Worm (Caenorhabditis elegans) whole organism, young adult: ENCODE data around the gene pix-1.

Experiments used
- B0019.2 ChIP-seq: fragments of 200-800 bp; sonication (Bioruptor generic); conservative IDR thresholded peaks from 2 replicates; pipeline ENCODE4 v1.3.6; 2022; ENCODE audit warnings: missing genetic modification reagents, missing genetic modification characterization, missing compliant biosample characterization
- B0261.1 ChIP-seq: sonication (generic microtip); optimal IDR thresholded peaks from 2 replicates; lab custom pipeline; 2016; ENCODE audit warnings: mild to moderate bottlenecking, missing genetic modification characterization, moderate library complexity, missing compliant biosample characterization
- F10E7.11 ChIP-seq: sonication (generic microtip); optimal IDR thresholded peaks from 2 replicates; lab custom pipeline; 2017; ENCODE audit warnings: mild to moderate bottlenecking, missing genetic modification characterization, moderate library complexity, missing compliant biosample characterization
- F23B12.7 ChIP-seq: sonication (generic microtip); optimal IDR thresholded peaks from 2 replicates; lab custom pipeline; 2017; ENCODE audit warnings: missing genetic modification characterization, mild to moderate bottlenecking, missing compliant biosample characterization, antibody characterized with exemption, moderate library complexity; ENCODE audit not compliant: insufficient read depth
- F33H1.4 ChIP-seq: fragments of 200-800 bp; sonication (Bioruptor generic); IDR thresholded peaks from 2 replicates; pipeline ENCODE4 v1.3.6; 2022; ENCODE audit warnings: missing genetic modification reagents, missing genetic modification characterization, missing compliant biosample characterization
- F37B4.10 ChIP-seq: fragments of 200-800 bp; sonication (Bioruptor generic); IDR thresholded peaks from 2 replicates; pipeline ENCODE4 v1.3.6; 2022; ENCODE audit warnings: missing genetic modification characterization, missing compliant biosample characterization
- F55B11.4 ChIP-seq: sonication (generic microtip); optimal IDR thresholded peaks from 2 replicates; lab custom pipeline; 2016; ENCODE audit warnings: missing compliant biosample characterization, missing genetic modification characterization, borderline replicate concordance; ENCODE audit not compliant: insufficient read depth
- F57A8.1 ChIP-seq: fragments of 200-800 bp; sonication (Bioruptor generic); optimal IDR thresholded peaks from 2 replicates; lab custom pipeline; 2018; ENCODE audit warnings: mild to moderate bottlenecking, missing genetic modification characterization, moderate library complexity, missing compliant biosample characterization
- K12H6.12 ChIP-seq: fragments of 200-800 bp; sonication (Bioruptor generic); optimal IDR thresholded peaks from 2 replicates; lab custom pipeline; 2018; ENCODE audit warnings: mild to moderate bottlenecking, missing genetic modification characterization, missing compliant biosample characterization
- Y53G8AR.9 ChIP-seq: fragments of 200-800 bp; sonication (Bioruptor generic); conservative IDR thresholded peaks from 2 replicates; pipeline ENCODE4 v1.3.6; 2022; ENCODE audit warnings: missing genetic modification reagents, missing genetic modification characterization, missing compliant biosample characterization
- Y79H2A.3 ChIP-seq: fragments of 200-800 bp; sonication (Bioruptor generic); conservative IDR thresholded peaks from 2 replicates; pipeline ENCODE4 v1.3.6; 2022; ENCODE audit warnings: missing genetic modification reagents, missing genetic modification characterization, missing compliant biosample characterization
- Y95B8A.8 ChIP-seq: fragments of 200-800 bp; sonication (Bioruptor generic); IDR thresholded peaks from 2 replicates; pipeline ENCODE4 v1.3.6; 2022; ENCODE audit warnings: missing genetic modification reagents, missing genetic modification characterization, missing compliant biosample characterization
- ZK185.1 ChIP-seq: sonication (generic microtip); optimal IDR thresholded peaks from 2 replicates; lab custom pipeline; 2016; ENCODE audit warnings: mild to moderate bottlenecking, missing genetic modification characterization, missing compliant biosample characterization; ENCODE audit not compliant: poor library complexity, severe bottlenecking
- ama-1 ChIP-seq, 3 experiments: fragments of 150-350 bp in 1 of 3; sonication (generic microtip) in 2 of 3; optimal IDR thresholded peaks; 2 replicates each; lab custom pipeline; 2014 to 2018; ENCODE audit warnings: missing biosample characterization in 2 of 3, missing genetic modification characterization in 2 of 3, missing genetic modification reagents in 2 of 3
- aptf-3 ChIP-seq: fragments of 200-800 bp; sonication (Bioruptor generic); IDR thresholded peaks from 2 replicates; pipeline ENCODE4 v1.3.6; 2022; ENCODE audit warnings: missing genetic modification characterization, missing compliant biosample characterization
- athp-1 ChIP-seq: sonication (generic microtip); optimal IDR thresholded peaks from 2 replicates; lab custom pipeline; 2017; ENCODE audit warnings: mild to moderate bottlenecking, missing genetic modification characterization, missing compliant biosample characterization
- attf-6 ChIP-seq: fragments of 200-800 bp; sonication (Bioruptor generic); IDR thresholded peaks from 2 replicates; pipeline ENCODE4 v1.3.6; 2022; ENCODE audit warnings: missing genetic modification reagents, missing genetic modification characterization, missing compliant biosample characterization
- bed-1 ChIP-seq: fragments of 200-800 bp; sonication (Bioruptor generic); IDR thresholded peaks from 2 replicates; pipeline ENCODE4 v1.3.6; 2022; ENCODE audit warnings: missing genetic modification reagents, missing genetic modification characterization, missing compliant biosample characterization
- ccch-3 ChIP-seq: fragments of 200-800 bp; sonication (Bioruptor generic); optimal IDR thresholded peaks from 2 replicates; lab custom pipeline; 2018; ENCODE audit warnings: mild to moderate bottlenecking, missing genetic modification characterization, missing compliant biosample characterization
- ceh-100 ChIP-seq: fragments of 200-800 bp; sonication (Bioruptor generic); IDR thresholded peaks from 2 replicates; pipeline ENCODE4 v1.3.6; 2022; ENCODE audit warnings: missing genetic modification reagents, missing genetic modification characterization, missing compliant biosample characterization
- ceh-58 ChIP-seq: fragments of 200-800 bp; sonication (Bioruptor generic); IDR thresholded peaks from 2 replicates; pipeline ENCODE4 v1.3.6; 2022; ENCODE audit warnings: missing genetic modification characterization, missing compliant biosample characterization
- ceh-91 ChIP-seq: fragments of 200-800 bp; sonication (Bioruptor generic); IDR thresholded peaks from 2 replicates; pipeline ENCODE4 v1.3.6; 2022; ENCODE audit warnings: missing genetic modification reagents, missing genetic modification characterization, missing compliant biosample characterization
- chd-7 ChIP-seq: sonication (generic microtip); optimal IDR thresholded peaks from 2 replicates; lab custom pipeline; 2016; ENCODE audit warnings: mild to moderate bottlenecking, missing genetic modification characterization, moderate library complexity, missing compliant biosample characterization
- die-1 ChIP-seq: sonication (generic microtip); optimal IDR thresholded peaks from 2 replicates; lab custom pipeline; 2016; ENCODE audit warnings: missing genotype, mild to moderate bottlenecking, missing genetic modification characterization, missing compliant biosample characterization
- dpff-1 ChIP-seq: sonication (generic microtip); optimal IDR thresholded peaks from 2 replicates; lab custom pipeline; 2017; ENCODE audit warnings: mild to moderate bottlenecking, missing genetic modification characterization, missing compliant biosample characterization
- efl-1 ChIP-seq: fragments of 150-350 bp; optimal IDR thresholded peaks from 2 replicates; lab custom pipeline; 2014; ENCODE audit warnings: missing biosample characterization, missing genetic modification reagents, missing genetic modification characterization
- egl-18 ChIP-seq: fragments of 200-800 bp; sonication (Bioruptor generic); IDR thresholded peaks from 2 replicates; pipeline ENCODE4 v1.3.6; 2022; ENCODE audit warnings: missing genetic modification reagents, missing genetic modification characterization, missing compliant biosample characterization
- egl-44 ChIP-seq: fragments of 200-800 bp; sonication (Bioruptor generic); IDR thresholded peaks from 2 replicates; pipeline ENCODE4 v1.3.6; 2022; ENCODE audit warnings: missing genetic modification reagents, missing genetic modification characterization, missing compliant biosample characterization
- egrh-3 ChIP-seq: fragments of 200-800 bp; sonication (Bioruptor generic); IDR thresholded peaks from 2 replicates; pipeline ENCODE4 v1.3.6; 2022; ENCODE audit warnings: missing genetic modification reagents, missing genetic modification characterization, missing compliant biosample characterization
- hlh-26 ChIP-seq: fragments of 200-800 bp; sonication (Bioruptor generic); conservative IDR thresholded peaks from 2 replicates; pipeline ENCODE4 v1.3.6; 2022; ENCODE audit warnings: missing genetic modification reagents, missing genetic modification characterization, missing compliant biosample characterization
- hmg-1.2 ChIP-seq: fragments of 200-800 bp; sonication (Bioruptor generic); IDR thresholded peaks from 2 replicates; pipeline ENCODE4 v1.3.6; 2022; ENCODE audit warnings: missing genetic modification reagents, missing genetic modification characterization, missing compliant biosample characterization
- hmg-20 ChIP-seq: fragments of 200-800 bp; sonication (Bioruptor generic); IDR thresholded peaks from 2 replicates; pipeline ENCODE4 v1.3.6; 2022; ENCODE audit warnings: missing genetic modification reagents, missing genetic modification characterization, missing compliant biosample characterization
- hsf-1 ChIP-seq: fragments of 200-800 bp; sonication (Bioruptor generic); IDR thresholded peaks from 2 replicates; pipeline ENCODE4 v1.3.6; 2022; ENCODE audit warnings: missing genetic modification reagents, missing genetic modification characterization, missing compliant biosample characterization
- lag-1 ChIP-seq: fragments of 200-800 bp; sonication (Bioruptor generic); IDR thresholded peaks from 2 replicates; pipeline ENCODE4 v1.3.6; 2022; ENCODE audit warnings: missing genetic modification reagents, missing genetic modification characterization, missing compliant biosample characterization
- let-526 ChIP-seq: fragments of 200-800 bp; sonication (Bioruptor generic); IDR thresholded peaks from 2 replicates; pipeline ENCODE4 v1.3.6; 2022; ENCODE audit warnings: missing genetic modification reagents, missing genetic modification characterization, missing compliant biosample characterization
- let-607 ChIP-seq, 2 experiments: fragments of 200-800 bp in 1 of 2; sonication (Bioruptor generic) in 1 of 2; sonication (generic microtip) in 1 of 2; optimal IDR thresholded peaks; 2 replicates each; lab custom pipeline; 2016 to 2018; ENCODE audit warnings: mild to moderate bottlenecking in 2 of 2, missing compliant biosample characterization in 2 of 2, missing genetic modification characterization in 2 of 2, moderate library complexity in 2 of 2, missing genotype in 1 of 2
- lin-40 ChIP-seq: sonication (generic microtip); optimal IDR thresholded peaks from 2 replicates; lab custom pipeline; 2016; ENCODE audit warnings: missing genetic modification characterization, mild to moderate bottlenecking, missing compliant biosample characterization, missing genotype, missing genetic modification reagents
- lin-54 ChIP-seq: fragments of 200-800 bp; sonication (Bioruptor generic); optimal IDR thresholded peaks from 2 replicates; lab custom pipeline; 2018; ENCODE audit warnings: mild to moderate bottlenecking, missing genetic modification characterization, missing compliant biosample characterization
- mes-4 ChIP-seq: sonication (generic microtip); optimal IDR thresholded peaks from 2 replicates; lab custom pipeline; 2016; ENCODE audit warnings: missing genotype, missing genetic modification characterization, missing compliant biosample characterization
- nfya-1 ChIP-seq: sonication (generic microtip); optimal IDR thresholded peaks from 2 replicates; lab custom pipeline; 2017; ENCODE audit warnings: antibody characterized with exemption, missing compliant biosample characterization, missing genetic modification characterization, borderline replicate concordance; ENCODE audit not compliant: insufficient read depth
- nhr-120 ChIP-seq: fragments of 200-800 bp; sonication (Bioruptor generic); IDR thresholded peaks from 2 replicates; pipeline ENCODE4 v1.3.6; 2022; ENCODE audit warnings: missing genetic modification characterization, missing compliant biosample characterization
- nhr-80 ChIP-seq: sonication (generic microtip); optimal IDR thresholded peaks from 2 replicates; lab custom pipeline; 2016; ENCODE audit warnings: missing genetic modification characterization, missing compliant biosample characterization
- pha-4 ChIP-seq: fragments of 150-350 bp; sonication (generic microtip); optimal IDR thresholded peaks from 2 replicates; lab custom pipeline; 2014; ENCODE audit warnings: missing biosample characterization, missing genetic modification reagents, missing genetic modification characterization
- rcor-1 ChIP-seq: fragments of 200-800 bp; sonication (Bioruptor generic); IDR thresholded peaks from 2 replicates; pipeline ENCODE4 v1.3.6; 2022; ENCODE audit warnings: missing genetic modification reagents, missing genetic modification characterization, missing compliant biosample characterization
- sdz-38 ChIP-seq: sonication (generic microtip); optimal IDR thresholded peaks from 2 replicates; lab custom pipeline; 2016; ENCODE audit warnings: missing genotype, missing genetic modification characterization, missing compliant biosample characterization
- sea-2 ChIP-seq: fragments of 200-800 bp; sonication (Bioruptor generic); IDR thresholded peaks from 2 replicates; pipeline ENCODE4 v1.3.6; 2022; ENCODE audit warnings: missing genetic modification characterization, missing compliant biosample characterization
- unc-62 ChIP-seq: fragments of 150-350 bp; optimal IDR thresholded peaks from 2 replicates; lab custom pipeline; 2014; ENCODE audit warnings: missing biosample characterization, missing genetic modification reagents, missing genetic modification characterization
- ztf-18 ChIP-seq: sonication (generic microtip); optimal IDR thresholded peaks from 2 replicates; lab custom pipeline; 2016; ENCODE audit warnings: missing genotype, mild to moderate bottlenecking, missing genetic modification characterization, missing compliant biosample characterization
- ztf-6 ChIP-seq: fragments of 200-800 bp; sonication (Bioruptor generic); IDR thresholded peaks from 2 replicates; pipeline ENCODE4 v1.3.6; 2022; ENCODE audit warnings: missing genetic modification reagents, missing genetic modification characterization, missing compliant biosample characterization

The pix-1 gene

DNA sequence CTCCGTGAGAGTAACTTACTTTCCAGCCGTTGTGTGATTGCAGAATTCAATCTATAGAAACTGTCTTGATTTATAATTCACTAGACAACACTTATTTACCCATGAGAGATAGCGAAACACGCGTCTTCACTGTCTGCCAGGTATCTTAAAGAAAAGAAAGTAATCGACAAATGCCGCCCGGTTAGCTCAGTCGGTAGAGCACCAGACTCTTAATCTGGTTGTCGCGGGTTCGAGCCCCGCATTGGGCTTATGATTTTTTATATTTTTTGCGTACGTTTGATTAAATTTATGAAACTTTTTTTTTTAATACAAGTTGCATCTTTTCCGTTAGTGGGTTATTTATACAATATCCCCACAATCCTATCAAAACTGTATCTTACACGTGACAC is 55.0 kb downstream of the pix-1 start:
- TF ChIP-seq F57A8.1 (GFP tag; lab: Kevin White, UChicago) (peak; percentile 51), ceh-91 (GFP tag; lab: Robert Waterston, UW) (no peak), Y95B8A.8 (no peak), efl-1 (GFP tag; lab: Kevin White, UChicago) (no peak), Y53G8AR.9 (GFP tag; lab: Robert Waterston, UW) (no peak), bed-1 (GFP tag; lab: Robert Waterston, UW) (no peak), mes-4 (no peak), dpff-1 (tag; lab: Kevin White, UChicago) (no peak), egl-18 (GFP tag; lab: Robert Waterston, UW) (no peak), lin-54 (no peak), let-607 (tag; optimal IDR thresholded peaks at IDR 0.05; lab: Kevin White, UChicago) (no peak), ZK185.1 (tag; lab: Kevin White, UChicago) (peak; percentile 56), nhr-80 (tag; lab: Kevin White, UChicago) (no peak), pha-4 (tag; lab: Kevin White, UChicago) (no peak), sdz-38 (tag; lab: Kevin White, UChicago) (no peak), ztf-6 (no peak), egl-44 (GFP tag; lab: Robert Waterston, UW) (no peak), hlh-26 (GFP tag; lab: Robert Waterston, UW) (no peak), die-1 (tag; lab: Kevin White, UChicago) (peak; percentile 81), F55B11.4 (tag; lab: Kevin White, UChicago) (no peak), rcor-1 (GFP tag; lab: Robert Waterston, UW) (0 out of 2 replicates have a peak, but pooled peaks have one; percentile 31), F37B4.10 (GFP tag; lab: Robert Waterston, UW) (no peak), ceh-100 (no peak; the same call in 1 of the 2 replicates), chd-7 (tag; lab: Kevin White, UChicago) (no peak), nhr-120 (GFP tag; lab: Robert Waterston, UW) (no peak), K12H6.12 (no peak), ztf-18 (tag; lab: Kevin White, UChicago) (peak; percentile 11), ceh-58 (GFP tag; lab: Robert Waterston, UW) (no peak), athp-1 (tag; lab: Kevin White, UChicago) (peak; percentile 9), nfya-1 (tag; lab: Kevin White, UChicago) (no peak), F33H1.4 (GFP tag; lab: Robert Waterston, UW) (no peak), attf-6 (GFP tag; lab: Robert Waterston, UW) (no peak), Y79H2A.3 (GFP tag; lab: Robert Waterston, UW) (no peak), ama-1 (optimal IDR thresholded peaks at IDR 0.05; lab: Kevin White, UChicago) (no peak), ama-1 (GFP tag; optimal IDR thresholded peaks at IDR 0.05; lab: Kevin White, UChicago) (no peak), hmg-1.2 (GFP tag; lab: Robert Waterston, UW) (peak; percentile 68), sea-2 (no peak), B0019.2 (GFP tag; lab: Robert Waterston, UW) (no peak), egrh-3 (0 out of 2 replicates have a peak, but pooled peaks have one; percentile 18), B0261.1 (tag; lab: Kevin White, UChicago) (peak; percentile 65), lin-40 (tag; lab: Kevin White, UChicago) (no peak), F10E7.11 (no peak), F23B12.7 (tag; lab: Kevin White, UChicago) (peak; percentile 36), hsf-1 (GFP tag; lab: Robert Waterston, UW) (peak; percentile 32; the same call in 1 of the 2 replicates), hmg-20 (GFP tag; lab: Robert Waterston, UW) (no peak), aptf-3 (GFP tag; lab: Robert Waterston, UW) (no peak; the same call in 1 of the 2 replicates), unc-62 (GFP tag; lab: Kevin White, UChicago) (no peak), lag-1 (GFP tag; lab: Robert Waterston, UW) (no peak), ccch-3 (GFP tag; lab: Kevin White, UChicago) (no peak), let-526 (no peak)
